Fruit fly (Drosophila melanogaster) whole organism, embryonic: ENCODE data around the gene CG14650.

Experiments used
- Adf1 ChIP-seq: fragments of 200-800 bp; sonication (Bioruptor generic); IDR thresholded peaks from 2 replicates; pipeline ENCODE4 v1.3.6; 2022; ENCODE audit warnings: missing biosample characterization, missing genetic modification characterization
- Antp ChIP-seq: fragments of 200-800 bp; sonication (Bioruptor generic); optimal IDR thresholded peaks from 3 replicates; lab custom pipeline; 2016; ENCODE audit warnings: missing biosample characterization, missing genetic modification characterization
- Atf-2 ChIP-seq: fragments of 200-800 bp; sonication (Bioruptor generic); optimal IDR thresholded peaks from 2 replicates; lab custom pipeline; 2016; ENCODE audit warnings: missing biosample characterization, missing genetic modification characterization
- CG10321 ChIP-seq: fragments of 200-800 bp; sonication (Bioruptor generic); IDR thresholded peaks from 2 replicates; pipeline ENCODE4 v1.3.6; 2022; ENCODE audit warnings: missing biosample characterization, missing genetic modification characterization
- CG10654 ChIP-seq: fragments of 200-800 bp; sonication (Bioruptor generic); optimal IDR thresholded peaks from 2 replicates; lab custom pipeline; 2016; ENCODE audit warnings: missing biosample characterization, missing genetic modification characterization
- CG14014 ChIP-seq: fragments of 200-800 bp; sonication (Bioruptor generic); IDR thresholded peaks from 2 replicates; pipeline ENCODE4 v1.3.6; 2022; ENCODE audit warnings: missing biosample characterization, missing genetic modification characterization
- CG1529 ChIP-seq: fragments of 200-800 bp; sonication (Bioruptor generic); optimal IDR thresholded peaks from 3 replicates; lab custom pipeline; 2018; ENCODE audit warnings: missing biosample characterization, missing genetic modification characterization
- CG17361 ChIP-seq: fragments of 200-800 bp; sonication (Bioruptor generic); IDR thresholded peaks from 3 replicates; pipeline ENCODE4 v1.3.6; 2022; ENCODE audit warnings: missing biosample characterization, missing genetic modification characterization
- CG17829 ChIP-seq: fragments of 200-800 bp; optimal IDR thresholded peaks from 2 replicates; lab custom pipeline; 2019; ENCODE audit warnings: missing biosample characterization, mild to moderate bottlenecking, missing genetic modification characterization, moderate library complexity
- CG2120 ChIP-seq: fragments of 200-800 bp; sonication (Bioruptor generic); optimal IDR thresholded peaks from 3 replicates; lab custom pipeline; 2016; ENCODE audit warnings: missing biosample characterization, missing genetic modification characterization
- CG33557 ChIP-seq: fragments of 200-800 bp; sonication (Bioruptor generic); optimal IDR thresholded peaks from 2 replicates; lab custom pipeline; 2019; ENCODE audit warnings: missing biosample characterization, mild to moderate bottlenecking, missing genetic modification characterization, moderate library complexity
- CG34376 ChIP-seq: fragments of 200-800 bp; sonication (Bioruptor generic); optimal IDR thresholded peaks from 2 replicates; lab custom pipeline; 2018; ENCODE audit warnings: missing biosample characterization, mild to moderate bottlenecking, missing genetic modification characterization
- CG4707 ChIP-seq: fragments of 200-800 bp; sonication (Bioruptor generic); optimal IDR thresholded peaks from 2 replicates; lab custom pipeline; 2018; ENCODE audit warnings: missing biosample characterization, mild to moderate bottlenecking, missing genetic modification characterization, moderate library complexity
- CG7745 ChIP-seq: fragments of 200-800 bp; sonication (Bioruptor generic); optimal IDR thresholded peaks from 2 replicates; lab custom pipeline; 2018; ENCODE audit warnings: missing biosample characterization, mild to moderate bottlenecking, missing genetic modification characterization, moderate library complexity
- CG7928 ChIP-seq: fragments of 200-800 bp; sonication (Bioruptor generic); optimal IDR thresholded peaks from 2 replicates; lab custom pipeline; 2017; ENCODE audit warnings: missing biosample characterization, mild to moderate bottlenecking, missing genetic modification characterization
- CG8290 ChIP-seq, 3 experiments: fragments of 200-800 bp; sonication (Bioruptor generic); optimal IDR thresholded peaks; 2 replicates each; lab custom pipeline; 2016 to 2019; ENCODE audit warnings: missing biosample characterization in 3 of 3, missing genetic modification characterization in 3 of 3, mild to moderate bottlenecking in 2 of 3, moderate library complexity in 1 of 3
- CG9817 ChIP-seq: fragments of 200-800 bp; sonication (Bioruptor generic); optimal IDR thresholded peaks from 2 replicates; lab custom pipeline; 2018; ENCODE audit warnings: missing biosample characterization, mild to moderate bottlenecking, missing genetic modification characterization, moderate library complexity
- D19A ChIP-seq: fragments of 200-800 bp; optimal IDR thresholded peaks from 3 replicates; lab custom pipeline; 2019; ENCODE audit warnings: missing biosample characterization, mild to moderate bottlenecking, missing genetic modification characterization, moderate library complexity
- Dip2 ChIP-seq: fragments of 200-800 bp; sonication (Bioruptor generic); IDR thresholded peaks from 2 replicates; pipeline ENCODE4 v1.3.6; 2022; ENCODE audit warnings: missing biosample characterization, missing genetic modification characterization
- GATAe ChIP-seq: fragments of 200-800 bp; sonication (Bioruptor generic); conservative IDR thresholded peaks from 2 replicates; pipeline ENCODE4 v1.3.6; 2022; ENCODE audit warnings: missing biosample characterization, missing genetic modification characterization
- H2.0 ChIP-seq: fragments of 200-800 bp; sonication (Bioruptor generic); IDR thresholded peaks from 2 replicates; pipeline ENCODE4 v1.3.6; 2022; ENCODE audit warnings: missing biosample characterization, missing genetic modification characterization
- Hr39 ChIP-seq: fragments of >200 bp; optimal IDR thresholded peaks from 2 replicates; lab custom pipeline; 2017
- MESR4 ChIP-seq: fragments of 200-800 bp; sonication (Bioruptor generic); optimal IDR thresholded peaks from 2 replicates; lab custom pipeline; 2018; ENCODE audit warnings: missing biosample characterization, mild to moderate bottlenecking, missing genetic modification characterization, moderate library complexity
- NC2α ChIP-seq: fragments of 200-800 bp; sonication (Bioruptor generic); optimal IDR thresholded peaks from 2 replicates; lab custom pipeline; 2016; ENCODE audit warnings: missing biosample characterization, missing genetic modification characterization
- Nf-YA ChIP-seq: fragments of 200-800 bp; sonication (Bioruptor generic); IDR thresholded peaks from 2 replicates; pipeline ENCODE4 v1.3.6; 2022; ENCODE audit warnings: missing biosample characterization, missing genetic modification characterization
- Nf-YC ChIP-seq: fragments of 200-800 bp; optimal IDR thresholded peaks from 3 replicates; lab custom pipeline; 2019; ENCODE audit warnings: missing biosample characterization, mild to moderate bottlenecking, missing genetic modification characterization, moderate library complexity
- Pdp1 ChIP-seq, 2 experiments: fragments of 200-800 bp; sonication (Bioruptor generic); optimal IDR thresholded peaks; 3 replicates each; lab custom pipeline; 2016; ENCODE audit warnings: missing biosample characterization in 2 of 2, missing genetic modification characterization in 2 of 2, mild to moderate bottlenecking in 1 of 2, moderate library complexity in 1 of 2
- Rfx ChIP-seq: fragments of 200-800 bp; sonication (Bioruptor generic); IDR thresholded peaks from 2 replicates; pipeline ENCODE4 v1.3.6; 2022; ENCODE audit warnings: missing biosample characterization, missing genetic modification characterization
- Spps ChIP-seq: fragments of 200-800 bp; sonication (Bioruptor generic); optimal IDR thresholded peaks from 2 replicates; lab custom pipeline; 2018; ENCODE audit warnings: missing biosample characterization, mild to moderate bottlenecking, missing genetic modification characterization
- Taf1 ChIP-seq: fragments of 200-800 bp; sonication (Bioruptor generic); IDR thresholded peaks from 2 replicates; pipeline ENCODE4 v1.3.6; 2022; ENCODE audit warnings: missing biosample characterization, missing genetic modification characterization
- abd-A ChIP-seq: fragments of 200-800 bp; sonication (Bioruptor generic); optimal IDR thresholded peaks from 3 replicates; lab custom pipeline; 2019; ENCODE audit warnings: missing biosample characterization, mild to moderate bottlenecking, missing genetic modification characterization, moderate library complexity
- caup ChIP-seq: fragments of 200-800 bp; sonication (Bioruptor generic); optimal IDR thresholded peaks from 3 replicates; lab custom pipeline; 2017; ENCODE audit warnings: missing biosample characterization, mild to moderate bottlenecking, missing genetic modification characterization, moderate library complexity; ENCODE audit not compliant: severe bottlenecking
- chinmo ChIP-seq: fragments of 200-800 bp; sonication (Bioruptor generic); IDR thresholded peaks from 4 replicates; pipeline ENCODE4 v1.3.6; 2022; ENCODE audit warnings: missing biosample characterization, missing genetic modification characterization; ENCODE audit not compliant: partially characterized antibody
- dati ChIP-seq: fragments of 200-800 bp; sonication (Bioruptor generic); IDR thresholded peaks from 2 replicates; pipeline ENCODE4 v1.3.6; 2022; ENCODE audit warnings: missing biosample characterization, missing genetic modification characterization
- disco-r ChIP-seq: fragments of 200-800 bp; sonication (Bioruptor generic); optimal IDR thresholded peaks from 2 replicates; lab custom pipeline; 2016; ENCODE audit warnings: missing biosample characterization, missing genetic modification characterization
- exex ChIP-seq: fragments of 200-800 bp; sonication (Bioruptor generic); optimal IDR thresholded peaks from 4 replicates; lab custom pipeline; 2018; ENCODE audit warnings: missing biosample characterization, mild to moderate bottlenecking, missing genetic modification characterization, moderate library complexity
- gce ChIP-seq: fragments of 200-800 bp; sonication (Bioruptor generic); IDR thresholded peaks from 3 replicates; pipeline ENCODE4 v1.3.6; 2022; ENCODE audit warnings: missing biosample characterization, missing genetic modification characterization
- grn ChIP-seq: fragments of 200-800 bp; sonication (Bioruptor generic); optimal IDR thresholded peaks from 3 replicates; lab custom pipeline; 2017; ENCODE audit warnings: missing biosample characterization, missing genetic modification characterization
- hb ChIP-seq: fragments of 200-800 bp; sonication (Bioruptor generic); IDR thresholded peaks from 3 replicates; pipeline ENCODE4 v1.3.6; 2022; ENCODE audit warnings: missing biosample characterization, missing genetic modification characterization; ENCODE audit not compliant: partially characterized antibody
- hbn ChIP-seq: fragments of 200-800 bp; sonication (Bioruptor generic); IDR thresholded peaks from 2 replicates; pipeline ENCODE4 v1.3.6; 2022; ENCODE audit warnings: missing biosample characterization, missing genetic modification characterization; ENCODE audit not compliant: partially characterized antibody
- inv ChIP-seq: fragments of 200-800 bp; sonication (Bioruptor generic); IDR thresholded peaks from 2 replicates; pipeline ENCODE4 v1.3.6; 2022; ENCODE audit warnings: missing biosample characterization, missing genetic modification characterization; ENCODE audit not compliant: partially characterized antibody
- jigr1 ChIP-seq: fragments of 200-800 bp; sonication (Bioruptor generic); IDR thresholded peaks from 3 replicates; pipeline ENCODE4 v1.3.6; 2022; ENCODE audit warnings: missing biosample characterization, missing genetic modification characterization
- jing ChIP-seq: fragments of 200-800 bp; sonication (Bioruptor generic); optimal IDR thresholded peaks from 2 replicates; lab custom pipeline; 2018; ENCODE audit warnings: missing biosample characterization, mild to moderate bottlenecking, missing genetic modification characterization
- lmd ChIP-seq: fragments of 200-800 bp; sonication (Bioruptor generic); IDR thresholded peaks from 2 replicates; pipeline ENCODE4 v1.3.6; 2022; ENCODE audit warnings: missing biosample characterization, missing genetic modification characterization
- mirr ChIP-seq: fragments of 200-800 bp; sonication (Bioruptor generic); optimal IDR thresholded peaks from 3 replicates; lab custom pipeline; 2018; ENCODE audit warnings: missing biosample characterization, mild to moderate bottlenecking, missing genetic modification characterization
- run ChIP-seq: fragments of 200-800 bp; sonication (Bioruptor generic); optimal IDR thresholded peaks from 3 replicates; lab custom pipeline; 2018; ENCODE audit warnings: missing biosample characterization, mild to moderate bottlenecking, missing genetic modification characterization
- sd ChIP-seq: fragments of 200-800 bp; sonication (Bioruptor generic); optimal IDR thresholded peaks from 3 replicates; lab custom pipeline; 2018; ENCODE audit warnings: missing biosample characterization, mild to moderate bottlenecking, missing genetic modification characterization, moderate library complexity
- shn ChIP-seq: fragments of 200-800 bp; sonication (Bioruptor generic); optimal IDR thresholded peaks from 3 replicates; lab custom pipeline; 2016; ENCODE audit warnings: missing biosample characterization, missing genetic modification characterization
- vfl ChIP-seq: fragments of 200-800 bp; sonication (Bioruptor generic); optimal IDR thresholded peaks from 2 replicates; lab custom pipeline; 2016; ENCODE audit warnings: missing biosample characterization, missing genetic modification characterization

Gene CG14650

DNA sequence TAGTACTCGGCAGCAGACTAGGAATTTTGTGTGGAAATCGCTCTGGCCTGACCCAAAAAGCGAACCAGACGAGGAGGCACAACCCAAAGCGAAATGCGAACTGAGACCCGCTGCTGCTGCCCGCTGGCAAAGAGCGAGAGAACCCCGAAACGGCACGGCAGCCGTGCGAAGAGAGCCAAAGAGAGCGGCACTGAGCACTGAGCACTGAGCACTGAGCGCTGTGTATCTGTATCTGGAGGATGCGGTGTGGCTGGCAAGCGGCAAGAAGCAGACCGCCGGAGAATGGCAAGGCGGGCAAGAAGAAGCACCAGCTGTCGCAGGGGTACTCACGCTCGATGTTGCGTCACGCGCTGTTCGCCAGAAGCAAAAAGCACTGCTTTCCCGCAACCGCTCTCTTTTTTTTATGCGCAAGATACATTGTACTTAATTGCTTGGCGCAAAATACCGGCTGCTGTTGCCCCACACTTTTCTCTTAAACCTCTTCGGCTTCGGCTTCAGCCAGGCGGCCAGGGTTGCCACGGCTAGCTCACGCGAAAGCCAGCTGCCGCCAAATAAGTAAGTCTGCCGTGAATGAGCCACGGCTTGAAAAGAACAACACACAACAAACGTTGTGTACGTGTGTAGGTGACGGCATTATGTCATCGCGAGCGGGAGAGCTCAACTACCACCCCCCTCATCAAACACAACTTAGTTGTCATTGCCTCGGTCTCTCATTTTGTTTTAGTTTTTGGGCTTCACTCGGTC is 16.2 kb downstream of the CG14650 start (continued):
- peak; percentile 18; the same call in 1 of the 2 replicates for TF ChIP-seq Rfx (GFP tag; lab: Robert Waterston, UW)
- peak; percentile 29 for TF ChIP-seq CG8290 (GFP tag; optimal IDR thresholded peaks at IDR 0.05; lab: Kevin White, UChicago)
- peak; percentile 45 to 60 for TF ChIP-seq CG8290 (tag; optimal IDR thresholded peaks at IDR 0.05; lab: Kevin White, UChicago)
- no peak for TF ChIP-seq Atf-2 (GFP tag; lab: Kevin White, UChicago)
- no peak for TF ChIP-seq GATAe (GFP tag; lab: Robert Waterston, UW)
- no peak for TF ChIP-seq grn
- peak; percentile 1 for TF ChIP-seq disco-r (GFP tag; lab: Kevin White, UChicago)
- peak; percentile 17 for TF ChIP-seq Nf-YC (tag; lab: Kevin White, UChicago)
- TF ChIP-seq hbn (GFP tag; lab: Robert Waterston, UW) = no peak
- TF ChIP-seq inv (GFP tag; lab: Robert Waterston, UW) = no peak
- TF ChIP-seq mirr = no peak
- peak; percentile 52 for TF ChIP-seq sd
- peak; percentile 61 for TF ChIP-seq MESR4 (GFP tag; lab: Kevin White, UChicago)
- TF ChIP-seq vfl (GFP tag; lab: Kevin White, UChicago) = no peak
- TF ChIP-seq NC2α (GFP tag; lab: Kevin White, UChicago) = no peak
- TF ChIP-seq lmd = no peak
- TF ChIP-seq Hr39 = no peak
- TF ChIP-seq CG10654 (GFP tag; lab: Kevin White, UChicago) = no peak
- TF ChIP-seq chinmo (GFP tag; lab: Robert Waterston, UW) = 0 out of 4 replicates have a peak, but pooled peaks have one; percentile 79
- no peak for TF ChIP-seq Nf-YA (GFP tag; lab: Robert Waterston, UW)
- TF ChIP-seq Dip2 (GFP tag; lab: Robert Waterston, UW) = no peak
- no peak for TF ChIP-seq Antp
- TF ChIP-seq jing (GFP tag; lab: Kevin White, UChicago) = no peak
- TF ChIP-seq CG33557 (GFP tag; lab: Kevin White, UChicago) = no peak
- no peak for TF ChIP-seq H2.0 (GFP tag; lab: Robert Waterston, UW)
- TF ChIP-seq Adf1 (GFP tag; lab: Robert Waterston, UW) = peak; percentile 76
- peak in 1 of 2 experiments; percentile 100 for TF ChIP-seq Pdp1 (GFP tag; optimal IDR thresholded peaks at IDR 0.05; lab: Kevin White, UChicago)
- no peak for TF ChIP-seq Taf1 (GFP tag; lab: Robert Waterston, UW)
- TF ChIP-seq hb (GFP tag; lab: Robert Waterston, UW) = 0 out of 3 replicates have a peak, but pooled peaks have one; percentile 11
- no peak for TF ChIP-seq run (tag; lab: Kevin White, UChicago)
- peak; percentile 81 for TF ChIP-seq abd-A (tag; lab: Kevin White, UChicago)
- TF ChIP-seq D19A = no peak
- TF ChIP-seq CG9817 (tag; lab: Kevin White, UChicago) = no peak
- no peak for TF ChIP-seq CG4707
- no peak for TF ChIP-seq CG10321
- no peak for TF ChIP-seq dati
- peak; percentile 7 for TF ChIP-seq CG2120 (GFP tag; lab: Kevin White, UChicago)
- TF ChIP-seq CG34376 = peak; percentile 61
- no peak for TF ChIP-seq shn (GFP tag; lab: Kevin White, UChicago)
- TF ChIP-seq Spps (tag; lab: Kevin White, UChicago) = no peak
- TF ChIP-seq CG17829 (tag; lab: Kevin White, UChicago) = no peak
- no peak for TF ChIP-seq jigr1 (GFP tag; lab: Robert Waterston, UW)
- TF ChIP-seq caup (GFP tag; lab: Kevin White, UChicago) = peak; percentile 4
- TF ChIP-seq CG7928 (GFP tag; lab: Kevin White, UChicago) = no peak
- TF ChIP-seq gce = peak; percentile 43; the same call in 1 of the 3 replicates
- TF ChIP-seq CG17361 (GFP tag; lab: Robert Waterston, UW) = peak; percentile 23; the same call in 1 of the 3 replicates
- TF ChIP-seq CG14014 (GFP tag; lab: Robert Waterston, UW) = no peak; the same call in 1 of the 2 replicates
- no peak for TF ChIP-seq CG1529 (GFP tag; lab: Kevin White, UChicago)
- no peak for TF ChIP-seq CG7745
- no peak for TF ChIP-seq exex (tag; lab: Kevin White, UChicago)
